Worm (Caenorhabditis elegans) whole organism, L2 larva: Measurements from ENCODE around the gene prp-6.
A peak's percentile ranks its signal among the peaks of the same experiment; 100 is the strongest.

Experiments used
- C34F6.9 ChIP-seq: fragments of 150-350 bp; optimal IDR thresholded peaks from 2 replicates; lab custom pipeline; 2014; ENCODE audit warnings: missing biosample characterization, missing genetic modification characterization
- F13H6.1 ChIP-seq: sonication (generic microtip); optimal IDR thresholded peaks from 2 replicates; lab custom pipeline; 2016; ENCODE audit warnings: missing genetic modification characterization, missing compliant biosample characterization
- R02D3.7 ChIP-seq: fragments of 150-350 bp; optimal IDR thresholded peaks from 2 replicates; lab custom pipeline; 2014; ENCODE audit warnings: missing biosample characterization, missing genetic modification characterization
- Y55F3AM.14 ChIP-seq: fragments of 200-800 bp; sonication (Bioruptor generic); optimal IDR thresholded peaks from 2 replicates; lab custom pipeline; 2018; ENCODE audit warnings: mild to moderate bottlenecking, missing genetic modification characterization, missing compliant biosample characterization
- ZK546.5 ChIP-seq: sonication (generic microtip); optimal IDR thresholded peaks from 2 replicates; lab custom pipeline; 2017; ENCODE audit warnings: missing biosample characterization, missing genetic modification characterization
- aly-2 ChIP-seq: fragments of 150-350 bp; optimal IDR thresholded peaks from 2 replicates; lab custom pipeline; 2014; ENCODE audit warnings: missing biosample characterization, missing genetic modification characterization
- ama-1 ChIP-seq: fragments of 150-350 bp; optimal IDR thresholded peaks from 2 replicates; lab custom pipeline; 2018; ENCODE audit warnings: inconsistent platforms
- blmp-1 ChIP-seq: sonication (generic microtip); optimal IDR thresholded peaks from 2 replicates; lab custom pipeline; 2017; ENCODE audit warnings: missing genetic modification characterization, mild to moderate bottlenecking, missing compliant biosample characterization, antibody characterized with exemption, moderate library complexity; ENCODE audit not compliant: insufficient read depth
- ceh-82 ChIP-seq: fragments of 150-350 bp; optimal IDR thresholded peaks from 2 replicates; lab custom pipeline; 2014; ENCODE audit warnings: missing biosample characterization, missing genetic modification characterization
- crh-2 ChIP-seq: sonication (generic microtip); optimal IDR thresholded peaks from 2 replicates; lab custom pipeline; 2017; ENCODE audit warnings: missing biosample characterization, missing genetic modification characterization
- elt-3 ChIP-seq: sonication (generic microtip); optimal IDR thresholded peaks from 2 replicates; lab custom pipeline; 2017; ENCODE audit warnings: missing biosample characterization, missing genetic modification characterization
- fos-1 ChIP-seq: fragments of 150-350 bp; optimal IDR thresholded peaks from 2 replicates; lab custom pipeline; 2014; ENCODE audit warnings: missing biosample characterization, missing genetic modification characterization
- gmeb-1 ChIP-seq: fragments of 150-350 bp; optimal IDR thresholded peaks from 2 replicates; lab custom pipeline; 2014; ENCODE audit warnings: missing biosample characterization, missing genetic modification characterization
- lin-11 ChIP-seq: fragments of 150-350 bp; sonication (generic microtip); optimal IDR thresholded peaks from 2 replicates; lab custom pipeline; 2014; ENCODE audit warnings: missing biosample characterization, missing genetic modification characterization, inconsistent platforms, mixed read lengths
- lin-13 ChIP-seq: fragments of 150-350 bp; optimal IDR thresholded peaks from 2 replicates; lab custom pipeline; 2014; ENCODE audit warnings: missing biosample characterization, missing genetic modification reagents, missing genetic modification characterization
- lin-39 ChIP-seq: fragments of 150-350 bp; optimal IDR thresholded peaks from 2 replicates; lab custom pipeline; 2014; ENCODE audit warnings: missing biosample characterization, missing genetic modification reagents, missing genetic modification characterization
- lsy-2 ChIP-seq, 2 experiments: fragments of 150-350 bp in 1 of 2; sonication (generic microtip) in 1 of 2; optimal IDR thresholded peaks; 2 replicates each; lab custom pipeline; 2014 to 2017; ENCODE audit warnings: missing biosample characterization in 2 of 2, missing genetic modification characterization in 2 of 2
- mab-5 ChIP-seq: fragments of 150-350 bp; optimal IDR thresholded peaks from 2 replicates; lab custom pipeline; 2014; ENCODE audit warnings: missing biosample characterization, missing genetic modification characterization
- mdl-1 ChIP-seq, 2 experiments: fragments of 150-350 bp in 1 of 2; sonication (generic microtip) in 1 of 2; optimal IDR thresholded peaks; 2 replicates each; lab custom pipeline; 2017; ENCODE audit warnings: missing biosample characterization in 2 of 2, missing genetic modification characterization in 2 of 2
- nhr-10 ChIP-seq: sonication (generic microtip); optimal IDR thresholded peaks from 2 replicates; lab custom pipeline; 2017; ENCODE audit warnings: missing biosample characterization, missing genetic modification characterization
- nhr-129 ChIP-seq: fragments of 150-350 bp; optimal IDR thresholded peaks from 2 replicates; lab custom pipeline; 2014; ENCODE audit warnings: missing biosample characterization, missing genetic modification characterization
- nhr-21 ChIP-seq: fragments of 150-350 bp; optimal IDR thresholded peaks from 2 replicates; lab custom pipeline; 2014; ENCODE audit warnings: missing biosample characterization, missing genetic modification characterization
- nhr-23 ChIP-seq: fragments of 150-350 bp; optimal IDR thresholded peaks from 2 replicates; lab custom pipeline; 2014; ENCODE audit warnings: missing biosample characterization, missing genetic modification reagents, missing genetic modification characterization
- nhr-237 ChIP-seq: fragments of 150-350 bp; optimal IDR thresholded peaks from 2 replicates; lab custom pipeline; 2014; ENCODE audit warnings: missing biosample characterization, missing genetic modification characterization
- peb-1 ChIP-seq: fragments of 150-350 bp; optimal IDR thresholded peaks from 2 replicates; lab custom pipeline; 2014; ENCODE audit warnings: missing biosample characterization, missing genetic modification characterization
- sem-4 ChIP-seq: fragments of 150-350 bp; optimal IDR thresholded peaks from 2 replicates; lab custom pipeline; 2014; ENCODE audit warnings: missing biosample characterization, missing genetic modification reagents, missing genetic modification characterization
- skn-1 ChIP-seq: sonication (generic microtip); optimal IDR thresholded peaks from 2 replicates; lab custom pipeline; 2017; ENCODE audit warnings: missing biosample characterization, missing genetic modification characterization
- sma-3 ChIP-seq: sonication (generic microtip); optimal IDR thresholded peaks from 2 replicates; lab custom pipeline; 2016; ENCODE audit warnings: missing genetic modification reagents, missing genetic modification characterization, missing compliant biosample characterization
- sma-9 ChIP-seq, 2 experiments: fragments of 150-350 bp in 1 of 2; sonication (generic microtip) in 1 of 2; optimal IDR thresholded peaks; 2 replicates each; lab custom pipeline; 2014 to 2016; ENCODE audit warnings: missing genetic modification characterization in 2 of 2, mild to moderate bottlenecking in 1 of 2, missing biosample characterization in 1 of 2, missing compliant biosample characterization in 1 of 2, missing genetic modification reagents in 1 of 2, moderate library complexity in 1 of 2
- unc-39 ChIP-seq: fragments of 150-350 bp; optimal IDR thresholded peaks from 2 replicates; lab custom pipeline; 2014; ENCODE audit warnings: missing biosample characterization, missing genetic modification characterization
- unc-55 ChIP-seq: fragments of 150-350 bp; sonication (generic microtip); optimal IDR thresholded peaks from 3 replicates; lab custom pipeline; 2014; ENCODE audit warnings: missing biosample characterization, missing genetic modification reagents, missing genetic modification characterization
- unc-62 ChIP-seq: fragments of 150-350 bp; optimal IDR thresholded peaks from 2 replicates; lab custom pipeline; 2014; ENCODE audit warnings: missing biosample characterization, missing genetic modification reagents, missing genetic modification characterization
- ztf-1 ChIP-seq: fragments of 200-800 bp; sonication (Bioruptor generic); conservative IDR thresholded peaks from 2 replicates; pipeline ENCODE4 v1.3.6; 2022; ENCODE audit warnings: missing genetic modification characterization, missing compliant biosample characterization
- ztf-4 ChIP-seq: fragments of 150-350 bp; optimal IDR thresholded peaks from 2 replicates; lab custom pipeline; 2014; ENCODE audit warnings: missing biosample characterization, missing genetic modification characterization

The prp-6 gene

DNA sequence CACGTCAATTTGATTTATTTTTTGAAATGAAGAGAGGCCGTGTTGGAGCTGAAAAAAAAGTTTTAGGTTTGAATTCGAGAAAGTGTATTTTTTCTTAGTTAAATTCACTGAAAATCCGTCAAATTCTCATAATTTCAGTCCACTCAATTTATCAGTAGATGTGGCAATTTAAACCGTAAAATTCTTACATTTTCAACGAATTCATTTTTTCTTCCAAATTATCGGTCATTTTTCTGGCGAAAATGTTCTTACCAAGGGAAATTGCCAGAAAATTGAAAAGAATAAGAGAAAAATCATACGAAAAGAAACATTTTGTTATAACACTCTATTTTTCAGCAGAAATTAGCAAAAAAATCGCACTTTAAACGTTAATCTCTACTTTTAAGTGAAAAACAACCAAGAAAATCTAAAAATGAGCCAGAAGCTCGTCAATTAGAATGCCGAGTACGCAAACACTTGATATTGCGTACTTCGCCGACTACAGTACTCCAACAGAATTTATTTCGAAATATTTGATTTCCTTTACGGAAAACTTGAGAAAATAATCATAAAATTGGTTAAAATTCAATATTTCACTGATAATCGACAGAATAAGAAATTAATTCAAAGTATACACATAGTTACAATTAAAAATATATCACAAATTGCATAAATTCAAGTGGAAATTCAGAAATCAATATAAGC, 63.0 kb downstream of the prp-6 start, which contains the start of gene fbxa-106:
TSS of gene fbxa-106 (minus strand) at position 51 of the 684 bp plus-strand sequence.
- TF ChIP-seq F13H6.1 (tag; lab: Kevin White, UChicago) (no peak), skn-1 (tag; lab: Kevin White, UChicago) (no peak), sma-9 (GFP tag; optimal IDR thresholded peaks at IDR 0.05; lab: Kevin White, UChicago) (no peak), sma-9 (tag; optimal IDR thresholded peaks at IDR 0.05; lab: Kevin White, UChicago) (no peak), peb-1 (tag; lab: Kevin White, UChicago) (no peak), unc-39 (tag; lab: Kevin White, UChicago) (no peak), ama-1 (lab: Kevin White, UChicago) (no peak), elt-3 (tag; lab: Kevin White, UChicago) (no peak), mdl-1 (tag; optimal IDR thresholded peaks at IDR 0.05; lab: Kevin White, UChicago) (no peak), ztf-1 (no peak), sem-4 (tag; lab: Kevin White, UChicago) (no peak), nhr-237 (tag; lab: Kevin White, UChicago) (no peak), nhr-21 (tag; lab: Kevin White, UChicago) (no peak), lsy-2 (tag; optimal IDR thresholded peaks at IDR 0.05; lab: Kevin White, UChicago) (no peak), sma-3 (GFP tag; lab: Kevin White, UChicago) (no peak)

DNA sequence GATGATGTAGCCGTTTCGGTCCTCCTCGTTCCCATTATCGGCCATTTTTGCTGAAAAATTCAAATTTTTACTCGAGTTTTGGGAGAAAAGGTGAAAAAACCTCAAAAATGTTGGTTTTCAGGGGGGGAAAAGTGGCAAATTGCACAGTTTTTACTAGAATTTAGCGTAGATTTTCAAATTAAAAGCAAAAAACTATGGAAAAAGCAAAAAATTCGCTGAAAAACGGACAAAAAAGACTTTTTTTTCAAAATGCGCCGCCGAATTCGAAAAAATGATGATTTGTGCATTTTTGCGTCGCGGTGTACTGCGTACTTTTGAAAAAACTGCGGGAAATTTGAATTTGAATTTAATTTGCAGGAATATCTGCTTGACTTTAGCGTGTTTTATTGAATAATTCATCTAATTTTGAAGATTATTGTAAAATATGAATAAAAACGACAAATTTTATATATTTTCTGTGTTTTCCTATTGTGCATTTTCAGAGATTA, 63.9 kb downstream of the prp-6 start, which contains the start of gene Y59A8B.12:
TSS of gene Y59A8B.12 (minus strand) at position 51 of the 488 bp plus-strand sequence.
- TF ChIP-seq skn-1 (tag; lab: Kevin White, UChicago) (no peak), blmp-1 (tag; lab: Kevin White, UChicago) (no peak), nhr-23 (tag; lab: Kevin White, UChicago) (no peak), lsy-2 (tag; optimal IDR thresholded peaks at IDR 0.05; lab: Kevin White, UChicago) (no peak), F13H6.1 (tag; lab: Kevin White, UChicago) (no peak), ceh-82 (tag; lab: Kevin White, UChicago) (no peak), gmeb-1 (no peak), unc-62 (GFP tag; lab: Kevin White, UChicago) (no peak), Y55F3AM.14 (GFP tag; lab: Kevin White, UChicago) (no peak), lin-39 (tag; lab: Kevin White, UChicago) (no peak), nhr-10 (tag; lab: Kevin White, UChicago) (no peak), aly-2 (tag; lab: Kevin White, UChicago) (no peak), ztf-4 (tag; lab: Kevin White, UChicago) (no peak), unc-55 (GFP tag; lab: Kevin White, UChicago) (no peak), nhr-21 (tag; lab: Kevin White, UChicago) (no peak), fos-1 (tag; lab: Kevin White, UChicago) (no peak)

DNA sequence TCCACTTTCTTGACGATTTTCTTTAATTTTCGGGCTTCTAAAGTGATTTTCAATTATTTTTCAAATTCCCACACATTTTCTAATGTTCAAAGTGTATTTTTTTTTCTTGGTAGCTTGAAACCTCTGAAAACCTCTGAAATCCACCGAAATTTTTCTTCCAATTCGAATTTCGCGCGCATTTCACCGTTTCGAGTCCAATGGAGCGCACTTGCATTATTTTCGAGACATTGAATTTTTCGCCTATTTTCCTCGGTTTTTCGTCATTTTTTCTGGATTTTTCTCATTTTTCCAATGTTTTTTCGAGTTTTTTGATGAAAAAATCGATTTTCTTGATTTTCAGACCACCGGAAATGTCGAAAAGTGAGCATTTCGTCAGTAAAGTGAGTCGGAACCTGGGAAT, 64.5 kb downstream of the prp-6 start, which contains the start of gene slr-2:
TSS of gene slr-2 (plus strand) at position 341 of the 400 bp plus-strand sequence.
- TF ChIP-seq ama-1 (lab: Kevin White, UChicago) (no peak), gmeb-1 (peak; percentile 96), crh-2 (tag; lab: Kevin White, UChicago) (peak; percentile 26), fos-1 (tag; lab: Kevin White, UChicago) (no peak), sem-4 (tag; lab: Kevin White, UChicago) (no peak), lin-13 (peak; percentile 24), unc-55 (GFP tag; lab: Kevin White, UChicago) (peak; percentile 84), R02D3.7 (tag; lab: Kevin White, UChicago) (no peak), ZK546.5 (tag; lab: Kevin White, UChicago) (no peak), unc-39 (tag; lab: Kevin White, UChicago) (no peak), blmp-1 (tag; lab: Kevin White, UChicago) (no peak), C34F6.9 (tag; lab: Kevin White, UChicago) (peak; percentile 57), lin-11 (no peak), nhr-10 (tag; lab: Kevin White, UChicago) (no peak), mab-5 (tag; lab: Kevin White, UChicago) (peak; percentile 6), peb-1 (tag; lab: Kevin White, UChicago) (no peak), lsy-2 (tag; optimal IDR thresholded peaks at IDR 0.05; lab: Kevin White, UChicago) (peak; percentile 23 to 72), nhr-129 (tag; lab: Kevin White, UChicago) (peak; percentile 49)
